Fruit fly (Drosophila melanogaster) whole organism, adult: Measurements from ENCODE around the gene vir-1.

Source experiments
- CG11617 ChIP-seq: fragments of 200-800 bp; sonication (Bioruptor generic); optimal IDR thresholded peaks from 2 replicates; lab custom pipeline; 2017; ENCODE audit warnings: mild to moderate bottlenecking, missing biosample characterization, missing genetic modification reagents, missing genetic modification characterization
- CG14711 ChIP-seq: fragments of 200-800 bp; sonication (Bioruptor generic); optimal IDR thresholded peaks from 2 replicates; lab custom pipeline; 2018; ENCODE audit warnings: missing biosample characterization, mild to moderate bottlenecking, missing genetic modification characterization, moderate library complexity
- CG1620 ChIP-seq: fragments of 200-800 bp; sonication (Bioruptor generic); optimal IDR thresholded peaks from 2 replicates; lab custom pipeline; 2016; ENCODE audit warnings: missing biosample characterization, missing genetic modification characterization
- CG33017 ChIP-seq: fragments of 200-800 bp; sonication (Bioruptor generic); optimal IDR thresholded peaks from 2 replicates; lab custom pipeline; 2018; ENCODE audit warnings: missing biosample characterization, mild to moderate bottlenecking, missing genetic modification characterization, moderate library complexity
- CG7045 ChIP-seq: fragments of 200-800 bp; sonication (Bioruptor generic); optimal IDR thresholded peaks from 2 replicates; lab custom pipeline; 2017; ENCODE audit warnings: missing biosample characterization, mild to moderate bottlenecking, missing genetic modification characterization
- Clk ChIP-seq: fragments of 200-800 bp; sonication (Bioruptor generic); optimal IDR thresholded peaks from 2 replicates; lab custom pipeline; 2017; ENCODE audit warnings: missing biosample characterization, missing genetic modification characterization
- Hr96 ChIP-seq: fragments of 200-800 bp; sonication (Bioruptor generic); optimal IDR thresholded peaks from 2 replicates; lab custom pipeline; 2016; ENCODE audit warnings: missing biosample characterization, missing genetic modification characterization
- Mnt ChIP-seq: fragments of 200-800 bp; sonication (Bioruptor generic); optimal IDR thresholded peaks from 2 replicates; lab custom pipeline; 2016; ENCODE audit warnings: missing biosample characterization, mild to moderate bottlenecking, missing genetic modification characterization
- bab1 ChIP-seq: fragments of 200-800 bp; sonication (Bioruptor generic); optimal IDR thresholded peaks from 3 replicates; lab custom pipeline; 2019; ENCODE audit warnings: missing biosample characterization, mild to moderate bottlenecking, missing genetic modification characterization, moderate library complexity
- cnc ChIP-seq, 2 experiments: fragments of >200 bp; optimal IDR thresholded peaks; 2 replicates each; lab custom pipeline; 2017
- kay ChIP-seq: fragments of 200-800 bp; sonication (Bioruptor generic); peaks from one replicate; lab custom pipeline; 2016; ENCODE audit warnings: missing biosample characterization, missing genetic modification characterization, borderline replicate concordance

Gene vir-1

DNA sequence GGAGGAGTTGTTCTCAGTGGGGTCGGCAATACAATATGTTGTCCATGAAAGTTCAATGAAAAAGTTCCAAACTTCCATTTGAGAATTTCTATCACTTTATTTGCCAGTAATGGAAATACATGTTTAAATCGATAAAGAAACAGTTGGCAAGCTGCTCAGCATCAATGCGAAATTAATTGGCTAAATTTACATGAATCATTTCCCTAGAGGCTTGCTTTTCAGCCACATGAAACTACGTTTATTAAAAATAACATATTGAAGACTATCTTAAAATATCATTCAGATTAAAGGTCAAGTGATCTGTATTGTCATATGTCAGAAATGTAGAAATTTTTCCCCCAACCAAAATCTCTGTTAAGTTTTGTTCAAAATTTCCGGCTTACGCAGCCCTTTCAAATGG, 67.1 kb downstream of the vir-1 start, which contains the start of gene CG17010:
Gene CG17010, plus strand, starts transcription at position 301 of the 400 bp plus-strand sequence.
- no peak for TF ChIP-seq Hr96
- no peak for TF ChIP-seq kay (GFP tag; lab: Kevin White, UChicago)
- no peak for TF ChIP-seq bab1 (GFP tag; lab: Kevin White, UChicago)
- TF ChIP-seq Mnt (GFP tag; lab: Kevin White, UChicago): no peak
- no peak for TF ChIP-seq CG1620 (GFP tag; lab: Kevin White, UChicago)
- TF ChIP-seq CG7045 (GFP tag; lab: Kevin White, UChicago): no peak
- TF ChIP-seq cnc (optimal IDR thresholded peaks at IDR 0.05; lab: Kevin White, UChicago): no peak
- no peak for TF ChIP-seq CG33017 (tag; lab: Kevin White, UChicago)
- TF ChIP-seq CG14711 (tag; lab: Kevin White, UChicago): no peak
- no peak for TF ChIP-seq Clk

dm6 chr2L:12353926-12354325, 69.3 kb downstream of the vir-1 start:
- TF ChIP-seq kay (GFP tag; lab: Kevin White, UChicago) (peak; percentile 47), cnc (optimal IDR thresholded peaks at IDR 0.05; lab: Kevin White, UChicago) (no peak), Mnt (GFP tag; lab: Kevin White, UChicago) (no peak), bab1 (GFP tag; lab: Kevin White, UChicago) (no peak), CG7045 (GFP tag; lab: Kevin White, UChicago) (no peak), CG11617 (GFP tag; lab: Kevin White, UChicago) (no peak)
